Fruit fly (Drosophila melanogaster) whole organism, embryonic: ENCODE data around the gene EMC3.

Source experiments
- Antp ChIP-seq: fragments of 200-800 bp; sonication (Bioruptor generic); optimal IDR thresholded peaks from 3 replicates; lab custom pipeline; 2016; ENCODE audit warnings: missing biosample characterization, missing genetic modification characterization
- CG13424 ChIP-seq: fragments of 200-800 bp; sonication (Bioruptor generic); optimal IDR thresholded peaks from 2 replicates; lab custom pipeline; 2019; ENCODE audit warnings: missing biosample characterization, mild to moderate bottlenecking, missing genetic modification characterization, moderate library complexity
- CG14710 ChIP-seq: fragments of 200-800 bp; sonication (Bioruptor generic); optimal IDR thresholded peaks from 3 replicates; lab custom pipeline; 2019; ENCODE audit warnings: missing biosample characterization, mild to moderate bottlenecking, missing genetic modification characterization, moderate library complexity
- CG1529 ChIP-seq: fragments of 200-800 bp; sonication (Bioruptor generic); optimal IDR thresholded peaks from 3 replicates; lab custom pipeline; 2018; ENCODE audit warnings: missing biosample characterization, missing genetic modification characterization
- CG15479 ChIP-seq: fragments of 200-800 bp; sonication (Bioruptor generic); optimal IDR thresholded peaks from 3 replicates; lab custom pipeline; 2019; ENCODE audit warnings: missing biosample characterization, mild to moderate bottlenecking, missing genetic modification characterization, moderate library complexity
- CG16779 ChIP-seq: fragments of 200-800 bp; sonication (Bioruptor generic); IDR thresholded peaks from 2 replicates; pipeline ENCODE4 v1.3.6; 2022; ENCODE audit warnings: missing biosample characterization, missing genetic modification characterization
- CG18764 ChIP-seq: fragments of 200-800 bp; sonication (Bioruptor generic); optimal IDR thresholded peaks from 3 replicates; lab custom pipeline; 2016; ENCODE audit warnings: missing biosample characterization, missing genetic modification characterization
- CG2712 ChIP-seq: fragments of 200-800 bp; optimal IDR thresholded peaks from 3 replicates; lab custom pipeline; 2019; ENCODE audit warnings: missing biosample characterization, mild to moderate bottlenecking, missing genetic modification characterization, moderate library complexity
- CG30403 ChIP-seq: fragments of 200-800 bp; sonication (Bioruptor generic); optimal IDR thresholded peaks from 3 replicates; lab custom pipeline; 2016; ENCODE audit warnings: missing biosample characterization, missing genetic modification characterization
- CG31365 ChIP-seq: fragments of 200-800 bp; sonication (Bioruptor generic); optimal IDR thresholded peaks from 2 replicates; lab custom pipeline; 2018; ENCODE audit warnings: missing biosample characterization, mild to moderate bottlenecking, missing genetic modification characterization
- CG34224 ChIP-seq: fragments of 200-800 bp; sonication (Bioruptor generic); IDR thresholded peaks from 3 replicates; pipeline ENCODE4 v1.3.6; 2022; ENCODE audit warnings: missing biosample characterization, missing genetic modification characterization; ENCODE audit not compliant: partially characterized antibody
- CG34422 ChIP-seq: fragments of 200-800 bp; sonication (Bioruptor generic); IDR thresholded peaks from 3 replicates; pipeline ENCODE4 v1.3.6; 2022; ENCODE audit warnings: missing biosample characterization, missing genetic modification characterization
- CG4282 ChIP-seq: fragments of 200-800 bp; sonication (Bioruptor generic); optimal IDR thresholded peaks from 2 replicates; lab custom pipeline; 2016; ENCODE audit warnings: missing biosample characterization, missing genetic modification characterization
- CG8924 ChIP-seq: fragments of 200-800 bp; optimal IDR thresholded peaks from 3 replicates; lab custom pipeline; 2019; ENCODE audit warnings: missing biosample characterization, mild to moderate bottlenecking, missing genetic modification characterization, moderate library complexity
- CG9932 ChIP-seq: fragments of 200-800 bp; sonication (Bioruptor generic); IDR thresholded peaks from 2 replicates; pipeline ENCODE4 v1.3.6; 2022; ENCODE audit warnings: missing biosample characterization, missing genetic modification characterization
- Dip3 ChIP-seq: fragments of 200-800 bp; sonication (Bioruptor generic); optimal IDR thresholded peaks from 3 replicates; lab custom pipeline; 2016; ENCODE audit warnings: missing biosample characterization, missing genetic modification characterization
- HLH3B ChIP-seq: fragments of 200-800 bp; sonication (Bioruptor generic); IDR thresholded peaks from 2 replicates; pipeline ENCODE4 v1.3.6; 2022; ENCODE audit warnings: missing biosample characterization, missing genetic modification characterization
- Hmr ChIP-seq: fragments of 200-800 bp; sonication (Bioruptor generic); optimal IDR thresholded peaks from 3 replicates; lab custom pipeline; 2017; ENCODE audit warnings: mild to moderate bottlenecking, missing biosample characterization, missing genetic modification reagents, missing genetic modification characterization
- Lim3 ChIP-seq: fragments of 200-800 bp; sonication (Bioruptor generic); IDR thresholded peaks from 2 replicates; pipeline ENCODE4 v1.3.6; 2022; ENCODE audit warnings: missing biosample characterization, missing genetic modification characterization
- Lpt ChIP-seq: fragments of >200 bp; optimal IDR thresholded peaks from 2 replicates; lab custom pipeline; 2018; ENCODE audit warnings: missing biosample characterization, missing genetic modification characterization
- Max ChIP-seq: fragments of 200-800 bp; sonication (Bioruptor generic); optimal IDR thresholded peaks from 2 replicates; lab custom pipeline; 2016; ENCODE audit warnings: missing biosample characterization, mild to moderate bottlenecking, missing genetic modification characterization
- Myb ChIP-seq: fragments of 200-800 bp; sonication (Bioruptor generic); optimal IDR thresholded peaks from 2 replicates; lab custom pipeline; 2016; ENCODE audit warnings: missing biosample characterization, missing genetic modification characterization
- Ptx1 ChIP-seq: fragments of 200-800 bp; sonication (Bioruptor generic); IDR thresholded peaks from 2 replicates; pipeline ENCODE4 v1.3.6; 2022; ENCODE audit warnings: missing biosample characterization, missing genetic modification characterization
- Scr ChIP-seq: fragments of 200-800 bp; sonication (Bioruptor generic); IDR thresholded peaks from 2 replicates; pipeline ENCODE4 v1.3.6; 2022; ENCODE audit warnings: missing biosample characterization, missing genetic modification characterization; ENCODE audit not compliant: partially characterized antibody
- Six4 ChIP-seq: fragments of 200-800 bp; sonication (Bioruptor generic); optimal IDR thresholded peaks from 2 replicates; lab custom pipeline; 2016; ENCODE audit warnings: missing biosample characterization, missing genetic modification characterization
- TFAM ChIP-seq: fragments of 200-800 bp; sonication (Bioruptor generic); optimal IDR thresholded peaks from 2 replicates; lab custom pipeline; 2017; ENCODE audit warnings: missing biosample characterization, missing genetic modification characterization, inconsistent platforms
- ara ChIP-seq: fragments of 200-800 bp; sonication (Bioruptor generic); IDR thresholded peaks from 2 replicates; pipeline ENCODE4 v1.3.6; 2022; ENCODE audit warnings: missing biosample characterization, missing genetic modification characterization
- ato ChIP-seq: fragments of 200-800 bp; sonication (Bioruptor generic); IDR thresholded peaks from 2 replicates; pipeline ENCODE4 v1.3.6; 2022; ENCODE audit warnings: missing biosample characterization, missing genetic modification characterization; ENCODE audit not compliant: partially characterized antibody
- cad ChIP-seq: fragments of >200 bp; optimal IDR thresholded peaks from 2 replicates; lab custom pipeline; 2017; ENCODE audit warnings: missing biosample characterization, missing genetic modification characterization
- caup ChIP-seq: fragments of 200-800 bp; sonication (Bioruptor generic); optimal IDR thresholded peaks from 3 replicates; lab custom pipeline; 2017; ENCODE audit warnings: missing biosample characterization, mild to moderate bottlenecking, missing genetic modification characterization, moderate library complexity; ENCODE audit not compliant: severe bottlenecking
- crp ChIP-seq, 2 experiments: fragments of 200-800 bp; sonication (Bioruptor generic); optimal IDR thresholded peaks; 2 replicates in 1 of 2; 3 replicates in 1 of 2; lab custom pipeline; 2017; ENCODE audit warnings: missing biosample characterization in 2 of 2, missing genetic modification characterization in 2 of 2, mild to moderate bottlenecking in 1 of 2, moderate library complexity in 1 of 2
- en ChIP-seq: fragments of 200-800 bp; sonication (Bioruptor generic); optimal IDR thresholded peaks from 2 replicates; lab custom pipeline; 2016; ENCODE audit warnings: missing biosample characterization, missing genetic modification characterization
- fd96Cb ChIP-seq: fragments of 200-800 bp; sonication (Bioruptor generic); optimal IDR thresholded peaks from 2 replicates; lab custom pipeline; 2018; ENCODE audit warnings: missing biosample characterization, mild to moderate bottlenecking, missing genetic modification characterization, moderate library complexity
- gsb ChIP-seq: fragments of 200-800 bp; sonication (Bioruptor generic); IDR thresholded peaks from 2 replicates; pipeline ENCODE4 v1.3.6; 2022; ENCODE audit warnings: missing biosample characterization, missing genetic modification characterization
- hb ChIP-seq: fragments of 200-800 bp; sonication (Bioruptor generic); IDR thresholded peaks from 3 replicates; pipeline ENCODE4 v1.3.6; 2022; ENCODE audit warnings: missing biosample characterization, missing genetic modification characterization; ENCODE audit not compliant: partially characterized antibody
- kah ChIP-seq: fragments of 200-800 bp; sonication (Bioruptor generic); optimal IDR thresholded peaks from 2 replicates; lab custom pipeline; 2018; ENCODE audit warnings: missing biosample characterization, mild to moderate bottlenecking, missing genetic modification characterization
- kay ChIP-seq: fragments of 200-800 bp; sonication (Bioruptor generic); optimal IDR thresholded peaks from 2 replicates; lab custom pipeline; 2016; ENCODE audit warnings: missing biosample characterization, missing genetic modification characterization
- luna ChIP-seq: fragments of 200-800 bp; sonication (Bioruptor generic); optimal IDR thresholded peaks from 2 replicates; lab custom pipeline; 2016; ENCODE audit warnings: missing biosample characterization, missing genetic modification characterization
- nerfin-1 ChIP-seq: fragments of 200-800 bp; sonication (Bioruptor generic); optimal IDR thresholded peaks from 3 replicates; lab custom pipeline; 2019; ENCODE audit warnings: missing biosample characterization, mild to moderate bottlenecking, missing genetic modification characterization, moderate library complexity
- pan ChIP-seq, 4 experiments: fragments of >200 bp in 3 of 4; fragments of 200-800 bp in 1 of 4; sonication (Bioruptor generic) in 1 of 4; optimal IDR thresholded peaks in 3 of 4; IDR thresholded peaks in 1 of 4; 2 replicates each; pipeline versions ENCODE4 v1.3.6 to Lab custom; 2017 to 2022; ENCODE audit warnings: missing biosample characterization in 2 of 4, missing genetic modification characterization in 2 of 4, mixed read lengths in 1 of 4
- ranshi ChIP-seq: fragments of 200-800 bp; sonication (Bioruptor generic); IDR thresholded peaks from 2 replicates; pipeline ENCODE4 v1.3.6; 2022; ENCODE audit warnings: missing biosample characterization, missing genetic modification characterization
- seq ChIP-seq: fragments of 200-800 bp; sonication (Bioruptor generic); IDR thresholded peaks from 2 replicates; pipeline ENCODE4 v1.3.6; 2022; ENCODE audit warnings: missing biosample characterization, missing genetic modification characterization
- sqz ChIP-seq: fragments of 200-800 bp; sonication (Bioruptor generic); optimal IDR thresholded peaks from 3 replicates; lab custom pipeline; 2018; ENCODE audit warnings: missing biosample characterization, mild to moderate bottlenecking, missing genetic modification characterization
- sr ChIP-seq: fragments of 200-800 bp; sonication (Bioruptor generic); IDR thresholded peaks from 3 replicates; pipeline ENCODE4 v1.3.6; 2022; ENCODE audit warnings: missing biosample characterization, missing genetic modification characterization
- sug ChIP-seq: fragments of 200-800 bp; optimal IDR thresholded peaks from 2 replicates; lab custom pipeline; 2019; ENCODE audit warnings: missing biosample characterization, mild to moderate bottlenecking, missing genetic modification characterization, moderate library complexity
- tll ChIP-seq, 2 experiments: fragments of 200-800 bp in 1 of 2; fragments of >200 bp in 1 of 2; sonication (Bioruptor generic) in 1 of 2; optimal IDR thresholded peaks; 2 replicates each; lab custom pipeline; 2017 to 2019; ENCODE audit warnings: missing biosample characterization in 2 of 2, missing genetic modification characterization in 2 of 2, mild to moderate bottlenecking in 1 of 2, moderate library complexity in 1 of 2
- toy ChIP-seq: fragments of 200-800 bp; sonication (Bioruptor generic); IDR thresholded peaks from 2 replicates; pipeline ENCODE4 v1.3.6; 2022; ENCODE audit warnings: missing biosample characterization, missing genetic modification characterization
- trem ChIP-seq: fragments of 200-800 bp; optimal IDR thresholded peaks from 3 replicates; lab custom pipeline; 2019; ENCODE audit warnings: missing biosample characterization, mild to moderate bottlenecking, missing genetic modification characterization, moderate library complexity
- twi ChIP-seq: fragments of 200-800 bp; optimal IDR thresholded peaks from 2 replicates; lab custom pipeline; 2019; ENCODE audit warnings: missing biosample characterization, mild to moderate bottlenecking, missing genetic modification characterization, moderate library complexity
- zfh2 ChIP-seq: fragments of 200-800 bp; sonication (Bioruptor generic); optimal IDR thresholded peaks from 2 replicates; lab custom pipeline; 2016; ENCODE audit warnings: missing biosample characterization, missing genetic modification characterization

EMC3 gene

DNA sequence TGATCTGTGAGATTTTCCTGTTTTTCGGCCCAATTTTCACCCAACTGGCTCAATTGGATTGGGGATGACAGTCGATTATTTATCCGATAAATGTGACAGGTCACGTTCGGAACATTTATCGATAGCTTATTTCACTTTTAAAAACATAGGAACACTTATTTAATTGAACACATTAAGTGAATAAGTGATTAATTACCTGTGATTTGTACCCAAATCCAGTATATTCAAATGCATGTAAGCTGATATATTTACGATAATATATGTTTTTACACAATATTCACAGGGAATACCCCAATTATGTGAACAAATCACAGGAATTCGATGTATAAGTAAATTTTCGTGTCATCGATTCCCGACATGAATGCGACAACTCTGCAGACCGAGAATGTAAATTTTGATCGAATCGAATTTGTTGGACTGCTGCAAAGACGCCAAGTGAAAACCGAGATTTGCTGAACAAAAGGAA lies at the start of gene EMC3, which contains the start of gene Dpy-30L1 (continued):
- TF ChIP-seq CG16779 (GFP tag; lab: Robert Waterston, UW) (no peak), pan (optimal IDR thresholded peaks at IDR 0.05; lab: Kevin White, UChicago) (no peak), pan (GFP tag; optimal IDR thresholded peaks at IDR 0.05 in 1 of 2, IDR thresholded peaks at IDR 0.05 in 1 of 2) (peak in 1 of 2 experiments; percentile 53), trem (tag; lab: Kevin White, UChicago) (peak; percentile 72), luna (GFP tag; lab: Kevin White, UChicago) (no peak), Lpt (GFP tag; lab: Kevin White, UChicago) (no peak), CG15479 (GFP tag; lab: Kevin White, UChicago) (no peak), caup (GFP tag; lab: Kevin White, UChicago) (peak; percentile 10), fd96Cb (tag; lab: Kevin White, UChicago) (peak; percentile 2), Six4 (GFP tag; lab: Kevin White, UChicago) (no peak), nerfin-1 (tag; lab: Kevin White, UChicago) (peak; percentile 41), CG8924 (tag; lab: Kevin White, UChicago) (no peak), seq (no peak), gsb (GFP tag; lab: Robert Waterston, UW) (no peak), Dip3 (GFP tag; lab: Kevin White, UChicago) (peak; percentile 45), CG34224 (peak; percentile 81), CG1529 (GFP tag; lab: Kevin White, UChicago) (no peak), ato (GFP tag; lab: Robert Waterston, UW) (peak; percentile 56; the same call in 1 of the 2 replicates), CG4282 (GFP tag; lab: Kevin White, UChicago) (peak; percentile 12), Antp (GFP tag; lab: Kevin White, UChicago) (peak; percentile 57), kah (GFP tag; lab: Kevin White, UChicago) (no peak), sr (GFP tag; lab: Robert Waterston, UW) (no peak), TFAM (GFP tag; lab: Kevin White, UChicago) (no peak), tll (GFP tag; optimal IDR thresholded peaks at IDR 0.05; lab: Kevin White, UChicago) (peak in 1 of 2 experiments; percentile 38), CG9932 (GFP tag; lab: Robert Waterston, UW) (peak; percentile 69), hb (peak; percentile 73; the same call in 2 of the 3 replicates), ranshi (GFP tag; lab: Robert Waterston, UW) (peak; percentile 47; the same call in 1 of the 2 replicates), CG31365 (tag; lab: Kevin White, UChicago) (no peak), CG30403 (GFP tag; lab: Kevin White, UChicago) (peak; percentile 79), en (GFP tag; lab: Kevin White, UChicago) (no peak), HLH3B (no peak), Lim3 (GFP tag; lab: Robert Waterston, UW) (no peak), zfh2 (GFP tag; lab: Kevin White, UChicago) (peak; percentile 33), Hmr (GFP tag; lab: Kevin White, UChicago) (no peak), Scr (GFP tag; lab: Robert Waterston, UW) (peak; percentile 92), crp (GFP tag; optimal IDR thresholded peaks at IDR 0.05; lab: Kevin White, UChicago) (peak in 1 of 2 experiments; percentile 30), ara (GFP tag; lab: Robert Waterston, UW) (no peak), sug (tag; lab: Kevin White, UChicago) (no peak), Max (GFP tag; lab: Kevin White, UChicago) (peak; percentile 58), CG34422 (GFP tag; lab: Robert Waterston, UW) (peak; percentile 66; the same call in 2 of the 3 replicates), cad (GFP tag; lab: Kevin White, UChicago) (no peak), CG18764 (peak; percentile 18), twi (no peak), toy (no peak), CG13424 (peak; percentile 70), Ptx1 (GFP tag; lab: Robert Waterston, UW) (peak; percentile 63), sqz (GFP tag; lab: Kevin White, UChicago) (no peak), CG14710 (peak; percentile 85), Myb (GFP tag; lab: Kevin White, UChicago) (peak; percentile 46), kay (GFP tag; lab: Kevin White, UChicago) (peak; percentile 30), CG2712 (tag; lab: Kevin White, UChicago) (peak; percentile 74)
